Fruit fly (Drosophila melanogaster) whole organism, embryonic: Measurements from ENCODE around the gene Gr98b.

ENCODE experiments used
- Atf-2 ChIP-seq: fragments of 200-800 bp; sonication (Bioruptor generic); optimal IDR thresholded peaks from 2 replicates; lab custom pipeline; 2016; ENCODE audit warnings: missing biosample characterization, missing genetic modification characterization
- Blimp-1 ChIP-seq: fragments of 200-800 bp; sonication (Bioruptor generic); optimal IDR thresholded peaks from 3 replicates; lab custom pipeline; 2018; ENCODE audit warnings: missing biosample characterization, missing genetic modification characterization, mild to moderate bottlenecking, moderate library complexity, missing genetic modification reagents
- CG11723 ChIP-seq: fragments of 200-800 bp; sonication (Bioruptor generic); optimal IDR thresholded peaks from 2 replicates; lab custom pipeline; 2017; ENCODE audit warnings: missing biosample characterization, mild to moderate bottlenecking, missing genetic modification characterization
- CG13624 ChIP-seq: fragments of 200-800 bp; sonication (Bioruptor generic); optimal IDR thresholded peaks from 2 replicates; lab custom pipeline; 2016; ENCODE audit warnings: missing biosample characterization, missing genetic modification characterization
- CG15601 ChIP-seq: fragments of 200-800 bp; sonication (Bioruptor generic); optimal IDR thresholded peaks from 3 replicates; lab custom pipeline; 2019; ENCODE audit warnings: missing biosample characterization, mild to moderate bottlenecking, missing genetic modification characterization, moderate library complexity
- CG18619 ChIP-seq: fragments of 200-800 bp; sonication (Bioruptor generic); optimal IDR thresholded peaks from 3 replicates; lab custom pipeline; 2017; ENCODE audit warnings: missing biosample characterization, mild to moderate bottlenecking, missing genetic modification characterization
- CG3726 ChIP-seq: fragments of 200-800 bp; sonication (Bioruptor generic); IDR thresholded peaks from 3 replicates; pipeline ENCODE4, ENCODE4 v1.3.6; 2022; ENCODE audit warnings: missing biosample characterization, missing genetic modification characterization
- CG6854 ChIP-seq: fragments of 200-800 bp; sonication (Bioruptor generic); optimal IDR thresholded peaks from 3 replicates; lab custom pipeline; 2017; ENCODE audit warnings: missing biosample characterization, mild to moderate bottlenecking, missing genetic modification characterization
- CG7357 ChIP-seq: fragments of 200-800 bp; sonication (Bioruptor generic); IDR thresholded peaks from 3 replicates; pipeline ENCODE4 v1.3.6; 2022; ENCODE audit warnings: missing biosample characterization, missing genetic modification characterization
- CG7556 ChIP-seq: fragments of 200-800 bp; sonication (Bioruptor generic); optimal IDR thresholded peaks from 2 replicates; lab custom pipeline; 2017; ENCODE audit warnings: missing biosample characterization, mild to moderate bottlenecking, missing genetic modification characterization
- CG7928 ChIP-seq: fragments of 200-800 bp; sonication (Bioruptor generic); optimal IDR thresholded peaks from 2 replicates; lab custom pipeline; 2017; ENCODE audit warnings: missing biosample characterization, mild to moderate bottlenecking, missing genetic modification characterization
- CG8478 ChIP-seq: fragments of >200 bp; optimal IDR thresholded peaks from 2 replicates; lab custom pipeline; 2018
- CG9609 ChIP-seq: fragments of 200-800 bp; sonication (Bioruptor generic); optimal IDR thresholded peaks from 3 replicates; lab custom pipeline; 2016; ENCODE audit warnings: missing biosample characterization, missing genetic modification characterization
- CG9797 ChIP-seq: fragments of 200-800 bp; sonication (Bioruptor generic); optimal IDR thresholded peaks from 3 replicates; lab custom pipeline; 2018; ENCODE audit warnings: missing biosample characterization, mild to moderate bottlenecking, missing genetic modification characterization
- Dad ChIP-seq: fragments of 200-800 bp; sonication (Bioruptor generic); optimal IDR thresholded peaks from 3 replicates; lab custom pipeline; 2016; ENCODE audit warnings: missing biosample characterization, missing genetic modification characterization
- Dfd ChIP-seq, 2 experiments: fragments of >200 bp; optimal IDR thresholded peaks; 2 replicates each; lab custom pipeline; 2017; ENCODE audit warnings: missing biosample characterization in 2 of 2, missing genetic modification characterization in 2 of 2
- Ets65A ChIP-seq: fragments of 200-800 bp; sonication (Bioruptor generic); peaks from one replicate; lab custom pipeline; 2016; ENCODE audit warnings: missing biosample characterization, missing genetic modification characterization
- H15 ChIP-seq: fragments of 200-800 bp; sonication (Bioruptor generic); IDR thresholded peaks from 3 replicates; pipeline ENCODE4 v1.3.6; 2022; ENCODE audit warnings: missing biosample characterization, missing genetic modification characterization
- HLH3B ChIP-seq: fragments of 200-800 bp; sonication (Bioruptor generic); IDR thresholded peaks from 2 replicates; pipeline ENCODE4 v1.3.6; 2022; ENCODE audit warnings: missing biosample characterization, missing genetic modification characterization
- Hr3 ChIP-seq: fragments of 200-800 bp; sonication (Bioruptor generic); optimal IDR thresholded peaks from 3 replicates; lab custom pipeline; 2016; ENCODE audit warnings: missing biosample characterization, missing genetic modification characterization
- Lhr ChIP-seq: fragments of 200-800 bp; sonication (Bioruptor generic); optimal IDR thresholded peaks from 3 replicates; lab custom pipeline; 2017; ENCODE audit warnings: mild to moderate bottlenecking, missing biosample characterization, missing genetic modification reagents, missing genetic modification characterization
- Med ChIP-seq: fragments of 200-800 bp; sonication (Bioruptor generic); peaks from one replicate; lab custom pipeline; 2016; ENCODE audit warnings: missing biosample characterization, missing genetic modification characterization, mild to moderate bottlenecking, inconsistent platforms, moderate library complexity
- Opbp ChIP-seq: fragments of 200-800 bp; sonication (Bioruptor generic); IDR thresholded peaks from 3 replicates; pipeline ENCODE4 v1.3.6; 2022; ENCODE audit warnings: missing biosample characterization, missing genetic modification characterization; ENCODE audit not compliant: partially characterized antibody
- Stat92E ChIP-seq, 3 experiments: fragments of >200 bp in 2 of 3; fragments of 200-800 bp in 1 of 3; sonication (Bioruptor generic) in 1 of 3; optimal IDR thresholded peaks; 2 replicates each; lab custom pipeline; 2017 to 2019; ENCODE audit warnings: missing biosample characterization in 3 of 3, missing genetic modification characterization in 3 of 3, mild to moderate bottlenecking in 1 of 3, moderate library complexity in 1 of 3
- Taf1 ChIP-seq: fragments of 200-800 bp; sonication (Bioruptor generic); IDR thresholded peaks from 2 replicates; pipeline ENCODE4 v1.3.6; 2022; ENCODE audit warnings: missing biosample characterization, missing genetic modification characterization
- al ChIP-seq: fragments of 200-800 bp; sonication (Bioruptor generic); IDR thresholded peaks from 2 replicates; pipeline ENCODE4 v1.3.6; 2022; ENCODE audit warnings: missing biosample characterization, missing genetic modification characterization
- ara ChIP-seq: fragments of 200-800 bp; sonication (Bioruptor generic); IDR thresholded peaks from 2 replicates; pipeline ENCODE4 v1.3.6; 2022; ENCODE audit warnings: missing biosample characterization, missing genetic modification characterization
- bbx ChIP-seq: fragments of 200-800 bp; sonication (Bioruptor generic); IDR thresholded peaks from 2 replicates; pipeline ENCODE4 v1.3.6; 2022; ENCODE audit warnings: missing biosample characterization, missing genetic modification characterization; ENCODE audit not compliant: partially characterized antibody
- chinmo ChIP-seq: fragments of 200-800 bp; sonication (Bioruptor generic); IDR thresholded peaks from 4 replicates; pipeline ENCODE4 v1.3.6; 2022; ENCODE audit warnings: missing biosample characterization, missing genetic modification characterization; ENCODE audit not compliant: partially characterized antibody
- crol ChIP-seq: fragments of 200-800 bp; sonication (Bioruptor generic); IDR thresholded peaks from 2 replicates; pipeline ENCODE4 v1.3.6; 2022; ENCODE audit warnings: missing biosample characterization, missing genetic modification characterization
- dati ChIP-seq: fragments of 200-800 bp; sonication (Bioruptor generic); IDR thresholded peaks from 2 replicates; pipeline ENCODE4 v1.3.6; 2022; ENCODE audit warnings: missing biosample characterization, missing genetic modification characterization
- disco-r ChIP-seq: fragments of 200-800 bp; sonication (Bioruptor generic); optimal IDR thresholded peaks from 2 replicates; lab custom pipeline; 2016; ENCODE audit warnings: missing biosample characterization, missing genetic modification characterization
- fd64A ChIP-seq: fragments of 200-800 bp; sonication (Bioruptor generic); optimal IDR thresholded peaks from 3 replicates; lab custom pipeline; 2018; ENCODE audit warnings: missing biosample characterization, mild to moderate bottlenecking, missing genetic modification characterization
- gcm ChIP-seq: fragments of 200-800 bp; sonication (Bioruptor generic); optimal IDR thresholded peaks from 2 replicates; lab custom pipeline; 2019; ENCODE audit warnings: missing biosample characterization, mild to moderate bottlenecking, missing genetic modification characterization, moderate library complexity
- gem ChIP-seq: fragments of 200-800 bp; sonication (Bioruptor generic); optimal IDR thresholded peaks from 2 replicates; lab custom pipeline; 2019; ENCODE audit warnings: missing biosample characterization, mild to moderate bottlenecking, missing genetic modification characterization, moderate library complexity
- kni ChIP-seq: fragments of 200-800 bp; sonication (Bioruptor generic); optimal IDR thresholded peaks from 3 replicates; lab custom pipeline; 2017; ENCODE audit warnings: mild to moderate bottlenecking, missing biosample characterization, missing genetic modification reagents, missing genetic modification characterization
- pho ChIP-seq: fragments of 200-800 bp; sonication (Bioruptor generic); optimal IDR thresholded peaks from 2 replicates; lab custom pipeline; 2016; ENCODE audit warnings: missing biosample characterization, missing genetic modification characterization
- phol ChIP-seq: fragments of 200-800 bp; sonication (Bioruptor generic); optimal IDR thresholded peaks from 3 replicates; lab custom pipeline; 2018; ENCODE audit warnings: missing biosample characterization, mild to moderate bottlenecking, missing genetic modification characterization, moderate library complexity
- pnt ChIP-seq: fragments of 200-800 bp; sonication (Bioruptor generic); optimal IDR thresholded peaks from 3 replicates; lab custom pipeline; 2016; ENCODE audit warnings: missing biosample characterization, missing genetic modification characterization
- prd ChIP-seq, 3 experiments: fragments of >200 bp in 2 of 3; fragments of 200-800 bp in 1 of 3; sonication (Bioruptor generic) in 1 of 3; optimal IDR thresholded peaks in 2 of 3; IDR thresholded peaks in 1 of 3; 2 replicates in 2 of 3; 3 replicates in 1 of 3; pipeline versions ENCODE4 v1.3.6 to Lab custom; 2017 to 2022; ENCODE audit warnings: missing biosample characterization in 1 of 3, missing genetic modification characterization in 1 of 3
- rib ChIP-seq: fragments of 200-800 bp; sonication (Bioruptor generic); IDR thresholded peaks from 2 replicates; pipeline ENCODE4 v1.3.6; 2022; ENCODE audit warnings: missing biosample characterization, missing genetic modification characterization
- run ChIP-seq: fragments of 200-800 bp; sonication (Bioruptor generic); optimal IDR thresholded peaks from 3 replicates; lab custom pipeline; 2018; ENCODE audit warnings: missing biosample characterization, mild to moderate bottlenecking, missing genetic modification characterization
- shn ChIP-seq: fragments of 200-800 bp; sonication (Bioruptor generic); optimal IDR thresholded peaks from 3 replicates; lab custom pipeline; 2016; ENCODE audit warnings: missing biosample characterization, missing genetic modification characterization
- trh ChIP-seq: fragments of 200-800 bp; sonication (Bioruptor generic); optimal IDR thresholded peaks from 2 replicates; lab custom pipeline; 2016; ENCODE audit warnings: missing biosample characterization, missing genetic modification characterization

Gene Gr98b

dm6 chr3R:27547378-27547949, 5.2 kb downstream of the Gr98b start (continued):
- no peak for TF ChIP-seq Atf-2 (GFP tag; lab: Kevin White, UChicago)
- peak; percentile 4 for TF ChIP-seq phol (tag; lab: Kevin White, UChicago)
- TF ChIP-seq fd64A (GFP tag; lab: Kevin White, UChicago): no peak
- TF ChIP-seq pho (GFP tag; lab: Kevin White, UChicago): no peak
- TF ChIP-seq CG15601: no peak
- no peak for TF ChIP-seq CG9797 (GFP tag; lab: Kevin White, UChicago)
- TF ChIP-seq HLH3B: no peak
- TF ChIP-seq kni (GFP tag; lab: Kevin White, UChicago): no peak
- TF ChIP-seq CG11723 (GFP tag; lab: Kevin White, UChicago): no peak
- no peak for TF ChIP-seq CG3726
- no peak for TF ChIP-seq Dfd (GFP tag; optimal IDR thresholded peaks at IDR 0.05; lab: Kevin White, UChicago)
- no peak for TF ChIP-seq Blimp-1 (GFP tag; lab: Kevin White, UChicago)
- TF ChIP-seq CG7357 (GFP tag; lab: Robert Waterston, UW): no peak
- TF ChIP-seq Opbp: no peak
- no peak for TF ChIP-seq CG18619 (GFP tag; lab: Kevin White, UChicago)
- no peak for TF ChIP-seq CG13624 (GFP tag; lab: Kevin White, UChicago)
- no peak for TF ChIP-seq shn (GFP tag; lab: Kevin White, UChicago)
- peak; percentile 44; the same call in 1 of the 2 replicates for TF ChIP-seq bbx
- no peak for TF ChIP-seq Hr3 (GFP tag; lab: Kevin White, UChicago)
- TF ChIP-seq gcm (GFP tag; lab: Kevin White, UChicago): no peak
- no peak for TF ChIP-seq al
- no peak for TF ChIP-seq ara (GFP tag; lab: Robert Waterston, UW)
- no peak for TF ChIP-seq CG7928 (GFP tag; lab: Kevin White, UChicago)
- no peak for TF ChIP-seq disco-r
- no peak for TF ChIP-seq CG9609 (GFP tag; lab: Kevin White, UChicago)

dm6 chr3R:27552710-27553109, 10.4 kb downstream of the Gr98b start:
- TF ChIP-seq dati (GFP tag; lab: Robert Waterston, UW) (no peak), CG8478 (lab: Kevin White, UChicago) (peak; percentile 70), Ets65A (GFP tag; lab: Kevin White, UChicago) (peak; percentile 75)
- TF ChIP-seq, all 482 proteins: peak for 2

- TF ChIP-seq Dad (GFP tag; lab: Kevin White, UChicago) (no peak), chinmo (GFP tag; lab: Robert Waterston, UW) (no peak), H15 (GFP tag; lab: Robert Waterston, UW) (no peak), prd (optimal IDR thresholded peaks at IDR 0.05; lab: Kevin White, UChicago) (no peak), prd (GFP tag; IDR thresholded peaks at IDR 0.05; lab: Robert Waterston, UW) (no peak), Med (GFP tag; lab: Kevin White, UChicago) (no peak), CG6854 (GFP tag; lab: Kevin White, UChicago) (no peak), CG3726 (no peak), Lhr (GFP tag; lab: Kevin White, UChicago) (no peak), run (no peak), gem (tag; lab: Kevin White, UChicago) (no peak), CG9797 (GFP tag; lab: Kevin White, UChicago) (no peak), al (no peak), crol (GFP tag; lab: Robert Waterston, UW) (no peak), Taf1 (GFP tag; lab: Robert Waterston, UW) (no peak), trh (GFP tag; lab: Kevin White, UChicago) (no peak), pnt (GFP tag; lab: Kevin White, UChicago) (no peak), Stat92E (GFP tag; optimal IDR thresholded peaks at IDR 0.05; lab: Kevin White, UChicago) (no peak), CG7556 (GFP tag; lab: Kevin White, UChicago) (no peak), rib (GFP tag; lab: Robert Waterston, UW) (no peak)
Measured at dm6 chr3R:27553379-27553778, 11.1 kb downstream of the Gr98b start.
